Worm (Caenorhabditis elegans) whole organism, L4 larva: ENCODE measurements around the gene Y43F8C.23.

Experiments used
- ceh-32 ChIP-seq: sonication (generic microtip); optimal IDR thresholded peaks from 2 replicates; lab custom pipeline; 2016; ENCODE audit warnings: mild to moderate bottlenecking, missing genetic modification characterization, missing compliant biosample characterization; ENCODE audit not compliant: poor library complexity
- lin-15B ChIP-seq: fragments of 150-350 bp; sonication (generic microtip); optimal IDR thresholded peaks from 3 replicates; lab custom pipeline; 2014; ENCODE audit warnings: missing biosample characterization, missing genetic modification characterization
- lir-3 ChIP-seq: sonication (generic microtip); optimal IDR thresholded peaks from 2 replicates; lab custom pipeline; 2016; ENCODE audit warnings: mild to moderate bottlenecking, missing genetic modification characterization, missing compliant biosample characterization
- lsy-2 ChIP-seq, 2 experiments: fragments of 150-350 bp in 1 of 2; sonication (generic microtip) in 1 of 2; optimal IDR thresholded peaks; 2 replicates each; lab custom pipeline; 2014 to 2017; ENCODE audit warnings: missing biosample characterization in 2 of 2, missing genetic modification characterization in 2 of 2
- nhr-77 ChIP-seq: fragments of 150-350 bp; optimal IDR thresholded peaks from 2 replicates; lab custom pipeline; 2014; ENCODE audit warnings: missing biosample characterization, missing genetic modification characterization

- no peak for TF ChIP-seq lsy-2 (tag; optimal IDR thresholded peaks at IDR 0.05; lab: Kevin White, UChicago)
- TF ChIP-seq nhr-77 (tag; lab: Kevin White, UChicago) = no peak
- no peak for TF ChIP-seq lin-15B (tag; lab: Kevin White, UChicago)
- no peak for TF ChIP-seq lir-3 (tag; lab: Kevin White, UChicago)
- TF ChIP-seq ceh-32 = no peak
Observed at ce11 chrV:19728731-19729130, 17.2 kb upstream of the Y43F8C.23 start, which contains the start of gene Y116F11A.3.
